Worm (Caenorhabditis elegans): ENCODE measurements around the gene M03B6.3.
A peak's percentile ranks its signal among the peaks of the same experiment; 100 is the strongest.

M03B6.3 gene

DNA sequence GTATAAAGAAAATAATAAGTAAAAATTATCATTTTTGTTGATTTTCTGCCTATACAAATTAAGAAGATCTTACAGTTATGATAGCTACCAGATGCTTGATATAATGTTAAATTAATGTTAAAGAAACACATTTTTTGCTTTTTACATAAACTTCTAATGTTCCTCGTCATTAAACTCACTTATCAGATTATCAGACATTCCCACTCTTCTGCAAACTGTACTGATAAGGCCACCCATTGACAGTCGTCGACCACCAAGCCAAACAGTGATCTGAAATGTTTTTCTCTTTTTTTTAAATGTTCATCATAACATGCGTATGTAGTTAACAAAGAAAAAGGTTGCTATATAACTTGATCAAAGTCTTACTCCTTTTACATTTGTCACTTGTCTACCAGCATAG, 45.3 kb downstream of the M03B6.3 start:
- TF ChIP-seq ceh-45 (GFP tag; IDR thresholded peaks at IDR 0.05): no peak
- TF ChIP-seq ceh-31 (tag; optimal IDR thresholded peaks at IDR 0.05): no peak
- peak; percentile 76 for TF ChIP-seq elt-2 (tag; optimal IDR thresholded peaks at IDR 0.05)
- no peak for TF ChIP-seq eyg-1 (tag; optimal IDR thresholded peaks at IDR 0.05)
- no peak for TF ChIP-seq unc-55 (GFP tag; optimal IDR thresholded peaks at IDR 0.05)

DNA sequence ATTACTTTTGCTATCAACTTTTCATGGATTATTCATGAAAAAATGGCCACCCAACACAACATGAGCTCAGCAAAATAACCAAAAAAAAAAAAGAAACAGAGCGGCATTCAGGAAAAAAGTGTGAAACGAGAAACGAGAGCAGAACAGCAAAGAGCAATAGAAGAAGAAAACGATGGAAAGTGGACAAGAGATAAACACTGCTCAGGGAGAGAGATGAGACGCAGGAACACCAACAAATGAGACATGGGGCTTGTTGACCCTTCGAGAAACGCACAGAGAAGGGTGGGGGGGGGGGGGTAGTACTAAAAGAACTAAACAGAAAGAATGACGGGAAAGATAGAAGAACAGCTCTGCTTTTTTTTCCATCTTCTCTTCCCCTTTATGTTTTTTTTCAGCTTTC, 52.2 kb downstream of the M03B6.3 start:
- TF ChIP-seq T23F11.4 (GFP tag; optimal IDR thresholded peaks at IDR 0.05) (no peak), K02D7.2 (tag; optimal IDR thresholded peaks at IDR 0.05) (no peak), npax-4 (tag; optimal IDR thresholded peaks at IDR 0.05) (no peak), ceh-30 (tag; optimal IDR thresholded peaks at IDR 0.05) (no peak), fkh-6 (tag; optimal IDR thresholded peaks at IDR 0.05) (no peak), elt-2 (tag; optimal IDR thresholded peaks at IDR 0.05) (no peak), ceh-34 (tag; optimal IDR thresholded peaks at IDR 0.05) (no peak), hlh-15 (tag; optimal IDR thresholded peaks at IDR 0.05) (no peak), madf-2 (tag; optimal IDR thresholded peaks at IDR 0.05) (no peak), ceh-2 (tag; optimal IDR thresholded peaks at IDR 0.05) (no peak), sox-4 (tag; optimal IDR thresholded peaks at IDR 0.05) (no peak), ceh-9 (tag; optimal IDR thresholded peaks at IDR 0.05) (no peak)

Data from whole organism, late embryonic.